Worm (Caenorhabditis elegans) whole organism, L1 larva: ENCODE measurements around the gene ints-2.

Experiments used
- C04F5.9 ChIP-seq: sonication (generic microtip); optimal IDR thresholded peaks from 2 replicates; lab custom pipeline; 2016; ENCODE audit warnings: missing genetic modification characterization, missing compliant biosample characterization
- C34B4.2 ChIP-seq: sonication (generic microtip); optimal IDR thresholded peaks from 2 replicates; lab custom pipeline; 2017; ENCODE audit warnings: mild to moderate bottlenecking, missing genetic modification characterization, missing compliant biosample characterization
- F16B12.6 ChIP-seq: fragments of 150-350 bp; optimal IDR thresholded peaks from 2 replicates; lab custom pipeline; 2014; ENCODE audit warnings: missing biosample characterization, missing genetic modification characterization
- Y116A8C.19 ChIP-seq: sonication (generic microtip); optimal IDR thresholded peaks from 2 replicates; lab custom pipeline; 2016; ENCODE audit warnings: missing compliant biosample characterization, missing genetic modification characterization, borderline replicate concordance
- aly-2 ChIP-seq: fragments of 150-350 bp; optimal IDR thresholded peaks from 2 replicates; lab custom pipeline; 2014; ENCODE audit warnings: missing biosample characterization, missing genetic modification characterization
- blmp-1 ChIP-seq: fragments of 150-350 bp; optimal IDR thresholded peaks from 2 replicates; lab custom pipeline; 2014; ENCODE audit warnings: missing biosample characterization, missing genetic modification characterization
- ceh-8 ChIP-seq: fragments of 200-800 bp; sonication (Bioruptor generic); optimal IDR thresholded peaks from 2 replicates; lab custom pipeline; 2018; ENCODE audit warnings: mild to moderate bottlenecking, missing genetic modification characterization, moderate library complexity, missing compliant biosample characterization
- ceh-88 ChIP-seq: fragments of 200-800 bp; sonication (Bioruptor generic); IDR thresholded peaks from 2 replicates; pipeline ENCODE4 v1.3.6; 2022; ENCODE audit warnings: missing genetic modification characterization, missing compliant biosample characterization
- ceh-90 ChIP-seq: sonication (generic microtip); optimal IDR thresholded peaks from 2 replicates; lab custom pipeline; 2016; ENCODE audit warnings: missing genetic modification characterization, missing compliant biosample characterization
- dsc-1 ChIP-seq: sonication (generic microtip); optimal IDR thresholded peaks from 2 replicates; lab custom pipeline; 2016; ENCODE audit warnings: mild to moderate bottlenecking, missing genetic modification characterization, missing compliant biosample characterization
- efl-1 ChIP-seq, 4 experiments: fragments of 150-350 bp; optimal IDR thresholded peaks in 3 of 4; peaks in 1 of 4; 1 replicate in 1 of 4; 2 replicates in 3 of 4; lab custom pipeline; 2014; ENCODE audit warnings: missing biosample characterization in 2 of 4, missing genetic modification characterization in 2 of 4, missing genetic modification reagents in 2 of 4
- egl-27 ChIP-seq, 2 experiments: fragments of 150-350 bp in 1 of 2; sonication (generic microtip); optimal IDR thresholded peaks; 3 replicates each; lab custom pipeline; 2017 to 2018; ENCODE audit warnings: missing biosample characterization in 2 of 2, missing genetic modification characterization in 2 of 2, missing genetic modification reagents in 2 of 2
- ets-5 ChIP-seq: fragments of 200-800 bp; sonication (Bioruptor generic); IDR thresholded peaks from 2 replicates; pipeline ENCODE4 v1.3.6; 2022; ENCODE audit warnings: missing genetic modification characterization, missing compliant biosample characterization
- fkh-10 ChIP-seq: sonication (generic microtip); optimal IDR thresholded peaks from 2 replicates; lab custom pipeline; 2017; ENCODE audit warnings: missing biosample characterization, missing genetic modification reagents, missing genetic modification characterization
- fkh-4 ChIP-seq: sonication (generic microtip); optimal IDR thresholded peaks from 2 replicates; lab custom pipeline; 2016; ENCODE audit warnings: missing compliant biosample characterization, missing genetic modification characterization, borderline replicate concordance
- fos-1 ChIP-seq: fragments of 150-350 bp; optimal IDR thresholded peaks from 2 replicates; lab custom pipeline; 2014; ENCODE audit warnings: missing biosample characterization, missing genetic modification characterization
- hlh-4 ChIP-seq: sonication (generic microtip); optimal IDR thresholded peaks from 2 replicates; lab custom pipeline; 2016; ENCODE audit warnings: mild to moderate bottlenecking, missing genetic modification characterization, missing compliant biosample characterization
- jun-1 ChIP-seq: fragments of 150-350 bp; optimal IDR thresholded peaks from 2 replicates; lab custom pipeline; 2014; ENCODE audit warnings: missing biosample characterization, missing genetic modification reagents, missing genetic modification characterization
- lin-13 ChIP-seq: fragments of 150-350 bp; optimal IDR thresholded peaks from 2 replicates; lab custom pipeline; 2014; ENCODE audit warnings: missing biosample characterization, missing genetic modification reagents, missing genetic modification characterization
- lin-15B ChIP-seq: fragments of 150-350 bp; sonication (generic microtip); optimal IDR thresholded peaks from 3 replicates; lab custom pipeline; 2014; ENCODE audit warnings: missing biosample characterization, missing genetic modification characterization
- lin-35 ChIP-seq, 2 experiments: fragments of 150-350 bp; optimal IDR thresholded peaks; 2 replicates each; lab custom pipeline; 2014; ENCODE audit warnings: missing biosample characterization in 2 of 2, missing genetic modification characterization in 2 of 2, missing genetic modification reagents in 2 of 2
- lin-39 ChIP-seq: fragments of 150-350 bp; optimal IDR thresholded peaks from 2 replicates; lab custom pipeline; 2014; ENCODE audit warnings: missing biosample characterization, missing genetic modification reagents, missing genetic modification characterization
- lir-3 ChIP-seq: sonication (generic microtip); optimal IDR thresholded peaks from 2 replicates; lab custom pipeline; 2016; ENCODE audit warnings: mild to moderate bottlenecking, missing genetic modification characterization, moderate library complexity, missing compliant biosample characterization; ENCODE audit not compliant: poor library complexity
- mdl-1 ChIP-seq, 2 experiments: fragments of 150-350 bp; optimal IDR thresholded peaks; 2 replicates each; lab custom pipeline; 2014 to 2017; ENCODE audit warnings: missing biosample characterization in 2 of 2, missing genetic modification characterization in 2 of 2, inconsistent platforms in 1 of 2
- mep-1 ChIP-seq: fragments of 150-350 bp; optimal IDR thresholded peaks from 2 replicates; lab custom pipeline; 2014; ENCODE audit warnings: missing biosample characterization, missing genetic modification characterization
- nhr-47 ChIP-seq: sonication (generic microtip); optimal IDR thresholded peaks from 2 replicates; lab custom pipeline; 2016; ENCODE audit warnings: mild to moderate bottlenecking, missing genetic modification characterization, moderate library complexity, missing compliant biosample characterization
- nhr-76 ChIP-seq: sonication (generic microtip); optimal IDR thresholded peaks from 2 replicates; lab custom pipeline; 2017; ENCODE audit warnings: missing biosample characterization, missing genetic modification characterization
- nhr-84 ChIP-seq: sonication (generic microtip); optimal IDR thresholded peaks from 2 replicates; lab custom pipeline; 2017; ENCODE audit warnings: missing biosample characterization, missing genetic modification characterization
- nhr-85 ChIP-seq: sonication (generic microtip); peaks from one replicate; lab custom pipeline; 2016; ENCODE audit warnings: missing genetic modification characterization, inconsistent platforms, missing compliant biosample characterization
- nhr-90 ChIP-seq: sonication (generic microtip); optimal IDR thresholded peaks from 2 replicates; lab custom pipeline; 2016; ENCODE audit warnings: mild to moderate bottlenecking, missing genetic modification characterization, missing compliant biosample characterization; ENCODE audit not compliant: poor library complexity
- pag-3 ChIP-seq: sonication (generic microtip); optimal IDR thresholded peaks from 2 replicates; lab custom pipeline; 2017; ENCODE audit warnings: missing genetic modification characterization, mild to moderate bottlenecking, missing compliant biosample characterization, antibody characterized with exemption, borderline replicate concordance; ENCODE audit not compliant: insufficient read depth
- pqm-1 ChIP-seq: sonication (generic microtip); optimal IDR thresholded peaks from 3 replicates; lab custom pipeline; 2017; ENCODE audit warnings: missing biosample characterization, missing genetic modification characterization
- rnt-1 ChIP-seq: sonication (generic microtip); optimal IDR thresholded peaks from 2 replicates; lab custom pipeline; 2016; ENCODE audit warnings: mild to moderate bottlenecking, missing genetic modification characterization, moderate library complexity, missing compliant biosample characterization
- snu-23 ChIP-seq: sonication (generic microtip); optimal IDR thresholded peaks from 2 replicates; lab custom pipeline; 2016; ENCODE audit warnings: missing genetic modification characterization, missing compliant biosample characterization
- sox-4 ChIP-seq: sonication (generic microtip); optimal IDR thresholded peaks from 2 replicates; lab custom pipeline; 2016; ENCODE audit warnings: missing genetic modification characterization, missing compliant biosample characterization
- sptf-1 ChIP-seq: fragments of 150-350 bp; optimal IDR thresholded peaks from 2 replicates; lab custom pipeline; 2014; ENCODE audit warnings: missing biosample characterization, missing genetic modification characterization
- sup-37 ChIP-seq: fragments of 200-800 bp; sonication (Bioruptor generic); optimal IDR thresholded peaks from 2 replicates; lab custom pipeline; 2018; ENCODE audit warnings: mild to moderate bottlenecking, missing genetic modification characterization, missing compliant biosample characterization
- swsn-7 ChIP-seq: sonication (generic microtip); optimal IDR thresholded peaks from 2 replicates; lab custom pipeline; 2016; ENCODE audit warnings: missing genetic modification characterization, missing compliant biosample characterization
- tbx-2 ChIP-seq: sonication (generic microtip); optimal IDR thresholded peaks from 2 replicates; lab custom pipeline; 2016; ENCODE audit warnings: missing genetic modification characterization, missing compliant biosample characterization
- unc-30 ChIP-seq: sonication (generic microtip); optimal IDR thresholded peaks from 2 replicates; lab custom pipeline; 2017; ENCODE audit warnings: missing biosample characterization, missing genetic modification characterization
- unc-86 ChIP-seq: sonication (generic microtip); optimal IDR thresholded peaks from 2 replicates; lab custom pipeline; 2016; ENCODE audit warnings: missing genetic modification characterization, missing compliant biosample characterization
- xbp-1 ChIP-seq: sonication (generic microtip); optimal IDR thresholded peaks from 2 replicates; lab custom pipeline; 2016; ENCODE audit warnings: missing genetic modification characterization, missing compliant biosample characterization
- zag-1 ChIP-seq: fragments of 150-350 bp; optimal IDR thresholded peaks from 2 replicates; lab custom pipeline; 2014; ENCODE audit warnings: missing biosample characterization, missing genetic modification characterization
- ztf-4 ChIP-seq: fragments of 150-350 bp; optimal IDR thresholded peaks from 2 replicates; lab custom pipeline; 2014; ENCODE audit warnings: missing biosample characterization, missing genetic modification characterization

The ints-2 gene

ce11 chrV:14212813-14213212 lies 27.3 kb downstream of the ints-2 start (continued):
- no peak for TF ChIP-seq zag-1
- TF ChIP-seq ceh-8 (GFP tag; lab: Kevin White, UChicago): no peak
- TF ChIP-seq sox-4: no peak
- TF ChIP-seq pqm-1 (tag; lab: Kevin White, UChicago): no peak
- TF ChIP-seq dsc-1 (tag; lab: Kevin White, UChicago): no peak
- no peak for TF ChIP-seq fos-1 (tag; lab: Kevin White, UChicago)
- no peak for TF ChIP-seq nhr-84 (tag; lab: Kevin White, UChicago)
- TF ChIP-seq lir-3: no peak
- TF ChIP-seq mdl-1 (tag; optimal IDR thresholded peaks at IDR 0.05; lab: Kevin White, UChicago): peak in 1 of 2 experiments; percentile 54
- TF ChIP-seq pag-3: no peak
- no peak for TF ChIP-seq aly-2 (tag; lab: Kevin White, UChicago)
- no peak for TF ChIP-seq swsn-7
- peak; percentile 22 for TF ChIP-seq nhr-90 (tag; lab: Kevin White, UChicago)
- no peak for TF ChIP-seq tbx-2 (tag; lab: Kevin White, UChicago)
- no peak for TF ChIP-seq lin-39 (tag; lab: Kevin White, UChicago)
- no peak for TF ChIP-seq fkh-10 (GFP tag; lab: Kevin White, UChicago)
- TF ChIP-seq fkh-4 (tag; lab: Kevin White, UChicago): no peak
- peak; percentile 29 for TF ChIP-seq snu-23 (GFP tag; lab: Kevin White, UChicago)
- no peak for TF ChIP-seq unc-30 (tag; lab: Kevin White, UChicago)
- TF ChIP-seq C34B4.2 (tag; lab: Kevin White, UChicago): no peak
- no peak for TF ChIP-seq mep-1 (tag; lab: Kevin White, UChicago)
- no peak for TF ChIP-seq ceh-90 (tag; lab: Kevin White, UChicago)
- no peak for TF ChIP-seq ets-5 (GFP tag; lab: Robert Waterston, UW)
- TF ChIP-seq sptf-1: no peak
- TF ChIP-seq lin-35 (GFP tag; optimal IDR thresholded peaks at IDR 0.05; lab: Kevin White, UChicago): peak in 1 of 2 experiments; percentile 52
- TF ChIP-seq, all 84 proteins: peak for 13

DNA sequence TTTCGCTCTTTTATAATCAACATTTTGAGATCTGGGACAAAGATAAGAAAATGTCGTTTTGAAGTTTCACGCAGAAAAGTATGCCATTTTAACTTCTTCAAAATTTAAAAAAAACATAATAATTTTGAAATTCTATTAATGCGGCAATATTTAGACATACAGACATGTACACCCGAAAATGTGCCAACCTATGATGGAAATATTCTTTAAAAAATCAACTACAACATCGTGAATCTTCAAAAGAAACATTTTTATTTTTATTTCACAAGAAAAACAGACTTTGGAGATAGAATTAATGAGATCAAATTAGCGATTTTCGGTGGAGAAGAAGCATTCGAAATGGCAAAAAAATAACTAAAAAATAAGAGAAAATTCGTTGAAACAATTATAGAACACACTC lies 29.6 kb downstream of the ints-2 start, which contains the start of gene T16A9.5:
TSS of gene T16A9.5 (minus strand) at position 101 of the 400 bp plus-strand sequence.
- TF ChIP-seq nhr-76 (tag; lab: Kevin White, UChicago): no peak
- TF ChIP-seq pqm-1 (tag; lab: Kevin White, UChicago): no peak

DNA sequence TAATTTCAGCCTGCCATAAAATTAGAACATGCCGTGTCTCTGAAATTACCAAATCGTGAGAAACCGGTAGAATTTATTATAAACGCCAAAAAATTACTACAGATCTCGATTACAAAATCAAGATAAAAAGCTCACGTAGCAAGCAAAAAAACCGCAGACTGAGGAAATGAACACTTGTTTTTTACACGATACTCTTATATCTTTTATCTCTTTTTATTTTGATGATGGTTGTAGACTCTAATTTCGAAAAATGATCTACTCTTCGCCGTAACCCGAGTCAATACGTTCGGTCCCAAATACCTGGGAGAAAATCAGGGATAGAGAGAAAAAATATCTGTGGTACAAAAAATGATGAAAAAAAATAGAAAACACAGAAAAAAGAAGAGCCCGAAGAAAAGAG lies 37.7 kb downstream of the ints-2 start:
- TF ChIP-seq ceh-88 (GFP tag; lab: Robert Waterston, UW) (no peak), lin-13 (no peak), C04F5.9 (tag; lab: Kevin White, UChicago) (no peak), efl-1 (optimal IDR thresholded peaks at IDR 0.05; lab: Kevin White, UChicago) (no peak), efl-1 (GFP tag; optimal IDR thresholded peaks at IDR 0.05 in 1 of 2; lab: Kevin White, UChicago) (peak in 1 of 2 experiments; percentile 92)

- TF ChIP-seq lin-15B (tag; lab: Kevin White, UChicago) (no peak), unc-86 (tag; lab: Kevin White, UChicago) (no peak), egl-27 (tag; optimal IDR thresholded peaks at IDR 0.05; lab: Kevin White, UChicago) (no peak)
Observed at ce11 chrV:14226373-14226772, 40.9 kb downstream of the ints-2 start, which contains the start of gene nep-21. Gene nep-21 (minus strand): TSS chrV:14226473.

DNA sequence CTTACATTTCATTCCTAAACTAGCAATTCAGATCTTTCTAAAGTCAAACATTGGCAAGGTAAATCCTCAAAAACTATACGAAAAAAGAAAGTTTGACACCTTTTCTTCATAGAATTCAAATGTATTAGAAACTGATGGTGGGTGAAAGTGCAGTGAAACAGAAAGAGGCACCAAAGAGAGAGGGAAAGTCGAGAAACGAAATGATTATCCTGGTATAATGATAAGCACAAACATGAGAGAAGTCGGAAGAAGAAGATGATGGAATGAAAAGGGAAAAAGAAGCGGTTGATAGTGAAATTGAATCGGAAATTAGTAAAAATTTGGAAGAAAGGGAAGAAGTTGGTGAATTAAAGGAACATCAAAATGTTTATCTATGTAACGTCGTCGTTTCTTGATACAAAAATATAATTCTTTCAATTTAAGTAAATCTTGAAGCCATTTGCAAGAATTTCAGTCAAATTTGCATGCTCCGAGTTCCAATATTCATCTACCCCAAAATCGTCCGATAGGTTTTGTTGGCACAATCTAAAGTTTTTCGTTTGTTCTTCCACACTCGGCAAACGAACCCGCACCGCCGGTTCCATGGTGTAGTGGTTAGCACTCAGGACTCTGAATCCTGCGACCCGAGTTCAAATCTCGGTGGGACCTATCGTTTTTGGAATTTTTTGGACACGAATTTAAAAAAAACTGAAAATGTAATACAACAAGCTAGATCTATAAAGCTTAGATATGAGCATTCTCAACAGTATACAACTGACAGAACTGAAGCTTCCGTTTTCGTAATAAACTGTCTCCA lies 45.5 kb downstream of the ints-2 start:
- TF ChIP-seq blmp-1: peak; percentile 75
- no peak for TF ChIP-seq jun-1
- no peak for TF ChIP-seq pqm-1 (tag; lab: Kevin White, UChicago)
- no peak for TF ChIP-seq nhr-85 (tag; lab: Kevin White, UChicago)
- TF ChIP-seq xbp-1 (tag; lab: Kevin White, UChicago): no peak
- no peak for TF ChIP-seq lir-3
- no peak for TF ChIP-seq Y116A8C.19 (tag; lab: Kevin White, UChicago)
- no peak for TF ChIP-seq sup-37 (GFP tag; lab: Kevin White, UChicago)
- TF ChIP-seq nhr-90 (tag; lab: Kevin White, UChicago): peak; percentile 20
- TF ChIP-seq rnt-1 (tag; lab: Kevin White, UChicago): peak; percentile 37
- TF ChIP-seq unc-30 (tag; lab: Kevin White, UChicago): no peak
- TF ChIP-seq F16B12.6 (tag; lab: Kevin White, UChicago): no peak
- TF ChIP-seq hlh-4 (tag; lab: Kevin White, UChicago): no peak
- TF ChIP-seq ztf-4: no peak
- no peak for TF ChIP-seq nhr-47 (tag; lab: Kevin White, UChicago)
- TF ChIP-seq aly-2 (tag; lab: Kevin White, UChicago): no peak
- TF ChIP-seq mdl-1 (tag; optimal IDR thresholded peaks at IDR 0.05; lab: Kevin White, UChicago): no peak
- no peak for TF ChIP-seq ceh-8 (GFP tag; lab: Kevin White, UChicago)
